Fruit fly (Drosophila melanogaster) whole organism, embryonic: ENCODE results near the gene Gnmt.

Experiments used
- Adf1 ChIP-seq: fragments of 200-800 bp; sonication (Bioruptor generic); IDR thresholded peaks from 2 replicates; pipeline ENCODE4 v1.3.6; 2022; ENCODE audit warnings: missing biosample characterization, missing genetic modification characterization
- Atf6 ChIP-seq: fragments of 200-800 bp; sonication (Bioruptor generic); IDR thresholded peaks from 2 replicates; pipeline ENCODE4 v1.3.6; 2022; ENCODE audit warnings: missing biosample characterization, missing genetic modification characterization
- CG12155 ChIP-seq: fragments of 200-800 bp; sonication (Bioruptor generic); optimal IDR thresholded peaks from 3 replicates; lab custom pipeline; 2016; ENCODE audit warnings: missing biosample characterization, missing genetic modification characterization
- CG12744 ChIP-seq: fragments of 200-800 bp; sonication (Bioruptor generic); optimal IDR thresholded peaks from 2 replicates; lab custom pipeline; 2016; ENCODE audit warnings: missing biosample characterization, missing genetic modification characterization
- CG13287 ChIP-seq: fragments of 200-800 bp; sonication (Bioruptor generic); IDR thresholded peaks from 2 replicates; pipeline ENCODE4 v1.3.6; 2022; ENCODE audit warnings: missing biosample characterization, missing genetic modification characterization; ENCODE audit not compliant: partially characterized antibody
- CG14667 ChIP-seq: fragments of 200-800 bp; sonication (Bioruptor generic); IDR thresholded peaks from 2 replicates; pipeline ENCODE4 v1.3.6; 2022; ENCODE audit warnings: missing biosample characterization, missing genetic modification characterization
- CG15514 ChIP-seq: fragments of 200-800 bp; sonication (Bioruptor generic); optimal IDR thresholded peaks from 3 replicates; lab custom pipeline; 2017; ENCODE audit warnings: missing biosample characterization, missing genetic modification characterization, mild to moderate bottlenecking, moderate library complexity, missing genetic modification reagents
- CG16815 ChIP-seq: fragments of 200-800 bp; sonication (Bioruptor generic); optimal IDR thresholded peaks from 3 replicates; lab custom pipeline; 2017; ENCODE audit warnings: missing biosample characterization, mild to moderate bottlenecking, missing genetic modification characterization
- CG17568 ChIP-seq: fragments of 200-800 bp; sonication (Bioruptor generic); optimal IDR thresholded peaks from 2 replicates; lab custom pipeline; 2018; ENCODE audit warnings: missing biosample characterization, mild to moderate bottlenecking, missing genetic modification characterization, moderate library complexity
- CG2678 ChIP-seq: fragments of 200-800 bp; sonication (Bioruptor generic); optimal IDR thresholded peaks from 3 replicates; lab custom pipeline; 2019; ENCODE audit warnings: missing biosample characterization, mild to moderate bottlenecking, missing genetic modification characterization, moderate library complexity
- CG31388 ChIP-seq: fragments of 200-800 bp; sonication (Bioruptor generic); optimal IDR thresholded peaks from 2 replicates; lab custom pipeline; 2016; ENCODE audit warnings: missing biosample characterization, missing genetic modification characterization
- CG3726 ChIP-seq: fragments of 200-800 bp; sonication (Bioruptor generic); IDR thresholded peaks from 3 replicates; pipeline ENCODE4, ENCODE4 v1.3.6; 2022; ENCODE audit warnings: missing biosample characterization, missing genetic modification characterization
- CG4820 ChIP-seq: fragments of 200-800 bp; sonication (Bioruptor generic); optimal IDR thresholded peaks from 3 replicates; lab custom pipeline; 2016; ENCODE audit warnings: missing biosample characterization, missing genetic modification characterization
- CG6683 ChIP-seq: fragments of 200-800 bp; sonication (Bioruptor generic); optimal IDR thresholded peaks from 2 replicates; lab custom pipeline; 2017; ENCODE audit warnings: missing biosample characterization, mild to moderate bottlenecking, missing genetic modification characterization, missing genetic modification reagents
- CG7271 ChIP-seq: fragments of 200-800 bp; sonication (Bioruptor generic); optimal IDR thresholded peaks from 2 replicates; lab custom pipeline; 2018; ENCODE audit warnings: missing biosample characterization, mild to moderate bottlenecking, missing genetic modification characterization, moderate library complexity
- CG9215 ChIP-seq: fragments of 200-800 bp; sonication (Bioruptor generic); IDR thresholded peaks from 2 replicates; pipeline ENCODE4 v1.3.6; 2022; ENCODE audit warnings: missing biosample characterization, missing genetic modification characterization
- CG9817 ChIP-seq: fragments of 200-800 bp; sonication (Bioruptor generic); optimal IDR thresholded peaks from 2 replicates; lab custom pipeline; 2018; ENCODE audit warnings: missing biosample characterization, mild to moderate bottlenecking, missing genetic modification characterization, moderate library complexity
- CG9876 ChIP-seq: fragments of 200-800 bp; sonication (Bioruptor generic); optimal IDR thresholded peaks from 2 replicates; lab custom pipeline; 2016; ENCODE audit warnings: missing biosample characterization, missing genetic modification characterization
- E2f1 ChIP-seq: fragments of 200-800 bp; sonication (Bioruptor generic); IDR thresholded peaks from 2 replicates; pipeline ENCODE4 v1.3.6; 2022; ENCODE audit warnings: missing biosample characterization, missing genetic modification characterization
- HmgD ChIP-seq: fragments of 200-800 bp; sonication (Bioruptor generic); optimal IDR thresholded peaks from 3 replicates; lab custom pipeline; 2016; ENCODE audit warnings: missing biosample characterization, missing genetic modification characterization
- Hmr ChIP-seq: fragments of 200-800 bp; sonication (Bioruptor generic); optimal IDR thresholded peaks from 3 replicates; lab custom pipeline; 2017; ENCODE audit warnings: mild to moderate bottlenecking, missing biosample characterization, missing genetic modification reagents, missing genetic modification characterization
- Hr39 ChIP-seq: fragments of >200 bp; optimal IDR thresholded peaks from 2 replicates; lab custom pipeline; 2017
- Rfx ChIP-seq: fragments of 200-800 bp; sonication (Bioruptor generic); IDR thresholded peaks from 2 replicates; pipeline ENCODE4 v1.3.6; 2022; ENCODE audit warnings: missing biosample characterization, missing genetic modification characterization
- Vsx1 ChIP-seq: fragments of 200-800 bp; sonication (Bioruptor generic); optimal IDR thresholded peaks from 2 replicates; lab custom pipeline; 2017; ENCODE audit warnings: missing biosample characterization, mild to moderate bottlenecking, missing genetic modification characterization, missing genetic modification reagents
- Xbp1 ChIP-seq: fragments of 200-800 bp; sonication (Bioruptor generic); optimal IDR thresholded peaks from 3 replicates; lab custom pipeline; 2016; ENCODE audit warnings: missing biosample characterization, mild to moderate bottlenecking, missing genetic modification characterization
- YL-1 ChIP-seq: fragments of 200-800 bp; sonication (Bioruptor generic); optimal IDR thresholded peaks from 3 replicates; lab custom pipeline; 2017; ENCODE audit warnings: missing biosample characterization, mild to moderate bottlenecking, missing genetic modification characterization
- ab ChIP-seq: fragments of 200-800 bp; sonication (Bioruptor generic); optimal IDR thresholded peaks from 2 replicates; lab custom pipeline; 2016; ENCODE audit warnings: missing biosample characterization, missing genetic modification characterization
- ara ChIP-seq: fragments of 200-800 bp; sonication (Bioruptor generic); IDR thresholded peaks from 2 replicates; pipeline ENCODE4 v1.3.6; 2022; ENCODE audit warnings: missing biosample characterization, missing genetic modification characterization
- bbx ChIP-seq: fragments of 200-800 bp; sonication (Bioruptor generic); IDR thresholded peaks from 2 replicates; pipeline ENCODE4 v1.3.6; 2022; ENCODE audit warnings: missing biosample characterization, missing genetic modification characterization; ENCODE audit not compliant: partially characterized antibody
- bcd ChIP-seq: fragments of 200-800 bp; sonication (Bioruptor generic); optimal IDR thresholded peaks from 2 replicates; lab custom pipeline; 2017; ENCODE audit warnings: missing biosample characterization, mild to moderate bottlenecking, missing genetic modification characterization
- bsh ChIP-seq, 2 experiments: fragments of 200-800 bp; sonication (Bioruptor generic); optimal IDR thresholded peaks; 2 replicates each; lab custom pipeline; 2017 to 2018; ENCODE audit warnings: mild to moderate bottlenecking in 2 of 2, missing biosample characterization in 2 of 2, missing genetic modification characterization in 2 of 2, moderate library complexity in 1 of 2
- chinmo ChIP-seq: fragments of 200-800 bp; sonication (Bioruptor generic); IDR thresholded peaks from 4 replicates; pipeline ENCODE4 v1.3.6; 2022; ENCODE audit warnings: missing biosample characterization, missing genetic modification characterization; ENCODE audit not compliant: partially characterized antibody
- crol ChIP-seq: fragments of 200-800 bp; sonication (Bioruptor generic); IDR thresholded peaks from 2 replicates; pipeline ENCODE4 v1.3.6; 2022; ENCODE audit warnings: missing biosample characterization, missing genetic modification characterization
- dimm ChIP-seq: fragments of 200-800 bp; sonication (Bioruptor generic); IDR thresholded peaks from 2 replicates; pipeline ENCODE4 v1.3.6; 2022; ENCODE audit warnings: missing biosample characterization, missing genetic modification characterization
- dm ChIP-seq: fragments of 200-800 bp; sonication (Bioruptor generic); optimal IDR thresholded peaks from 3 replicates; lab custom pipeline; 2016; ENCODE audit warnings: missing biosample characterization, missing genetic modification characterization
- dmrt11E ChIP-seq: fragments of 200-800 bp; sonication (Bioruptor generic); optimal IDR thresholded peaks from 3 replicates; lab custom pipeline; 2018; ENCODE audit warnings: missing biosample characterization, mild to moderate bottlenecking, missing genetic modification characterization, moderate library complexity
- dysf ChIP-seq: fragments of 200-800 bp; sonication (Bioruptor generic); IDR thresholded peaks from 3 replicates; pipeline ENCODE4 v1.3.6; 2022; ENCODE audit warnings: missing biosample characterization, missing genetic modification characterization
- gcm ChIP-seq: fragments of 200-800 bp; sonication (Bioruptor generic); optimal IDR thresholded peaks from 2 replicates; lab custom pipeline; 2019; ENCODE audit warnings: missing biosample characterization, mild to moderate bottlenecking, missing genetic modification characterization, moderate library complexity
- inv ChIP-seq: fragments of 200-800 bp; sonication (Bioruptor generic); IDR thresholded peaks from 2 replicates; pipeline ENCODE4 v1.3.6; 2022; ENCODE audit warnings: missing biosample characterization, missing genetic modification characterization; ENCODE audit not compliant: partially characterized antibody
- knrl ChIP-seq: fragments of 200-800 bp; sonication (Bioruptor generic); IDR thresholded peaks from 3 replicates; pipeline ENCODE4 v1.3.6; 2022; ENCODE audit warnings: missing biosample characterization, missing genetic modification characterization; ENCODE audit not compliant: partially characterized antibody
- luna ChIP-seq: fragments of 200-800 bp; sonication (Bioruptor generic); optimal IDR thresholded peaks from 2 replicates; lab custom pipeline; 2016; ENCODE audit warnings: missing biosample characterization, missing genetic modification characterization
- pho ChIP-seq: fragments of 200-800 bp; sonication (Bioruptor generic); optimal IDR thresholded peaks from 2 replicates; lab custom pipeline; 2016; ENCODE audit warnings: missing biosample characterization, missing genetic modification characterization
- prd ChIP-seq, 3 experiments: fragments of >200 bp in 2 of 3; fragments of 200-800 bp in 1 of 3; sonication (Bioruptor generic) in 1 of 3; optimal IDR thresholded peaks in 2 of 3; IDR thresholded peaks in 1 of 3; 2 replicates in 2 of 3; 3 replicates in 1 of 3; pipeline versions ENCODE4 v1.3.6 to Lab custom; 2017 to 2022; ENCODE audit warnings: missing biosample characterization in 1 of 3, missing genetic modification characterization in 1 of 3
- run ChIP-seq: fragments of 200-800 bp; sonication (Bioruptor generic); optimal IDR thresholded peaks from 3 replicates; lab custom pipeline; 2018; ENCODE audit warnings: missing biosample characterization, mild to moderate bottlenecking, missing genetic modification characterization
- scrt ChIP-seq: fragments of 200-800 bp; sonication (Bioruptor generic); optimal IDR thresholded peaks from 2 replicates; lab custom pipeline; 2018; ENCODE audit warnings: missing biosample characterization, mild to moderate bottlenecking, missing genetic modification characterization, moderate library complexity
- shn ChIP-seq: fragments of 200-800 bp; sonication (Bioruptor generic); optimal IDR thresholded peaks from 3 replicates; lab custom pipeline; 2016; ENCODE audit warnings: missing biosample characterization, missing genetic modification characterization
- slbo ChIP-seq: fragments of 200-800 bp; sonication (Bioruptor generic); IDR thresholded peaks from 2 replicates; pipeline ENCODE4 v1.3.6; 2022; ENCODE audit warnings: missing biosample characterization, missing genetic modification characterization
- sna ChIP-seq: fragments of 200-800 bp; sonication (Bioruptor generic); IDR thresholded peaks from 2 replicates; pipeline ENCODE4 v1.3.6; 2022; ENCODE audit warnings: missing biosample characterization, missing genetic modification characterization; ENCODE audit not compliant: partially characterized antibody
- zen ChIP-seq: fragments of 200-800 bp; sonication (Bioruptor generic); optimal IDR thresholded peaks from 3 replicates; lab custom pipeline; 2018; ENCODE audit warnings: missing biosample characterization, mild to moderate bottlenecking, missing genetic modification characterization, moderate library complexity

Gene Gnmt

dm6 chr3R:12716894-12717293 lies 42.5 kb downstream of the Gnmt start (continued):
- no peak for TF ChIP-seq CG4820
- no peak for TF ChIP-seq crol (GFP tag; lab: Robert Waterston, UW)
- TF ChIP-seq CG12155 = no peak
- no peak for TF ChIP-seq inv
- no peak for TF ChIP-seq pho (GFP tag; lab: Kevin White, UChicago)
- TF ChIP-seq CG7271 (tag; lab: Kevin White, UChicago) = no peak
- no peak for TF ChIP-seq CG9876 (GFP tag; lab: Kevin White, UChicago)
- TF ChIP-seq run = no peak
- no peak for TF ChIP-seq dm (GFP tag; lab: Kevin White, UChicago)
- TF ChIP-seq YL-1 (GFP tag; lab: Kevin White, UChicago) = no peak
- TF ChIP-seq ara (GFP tag; lab: Robert Waterston, UW) = no peak
- TF ChIP-seq ab = no peak
- TF ChIP-seq knrl (GFP tag; lab: Robert Waterston, UW) = no peak
- no peak for TF ChIP-seq zen (tag; lab: Kevin White, UChicago)
- TF ChIP-seq E2f1 (GFP tag; lab: Robert Waterston, UW) = no peak
- TF ChIP-seq CG2678 (tag; lab: Kevin White, UChicago) = no peak
- TF ChIP-seq CG3726 (GFP tag; lab: Robert Waterston, UW) = no peak
- TF ChIP-seq HmgD (GFP tag; lab: Kevin White, UChicago) = no peak
- TF ChIP-seq CG13287 (GFP tag; lab: Robert Waterston, UW) = no peak
- TF ChIP-seq sna = no peak
- no peak for TF ChIP-seq CG9817 (tag; lab: Kevin White, UChicago)
- no peak for TF ChIP-seq Hmr (GFP tag; lab: Kevin White, UChicago)
- no peak for TF ChIP-seq Adf1 (GFP tag; lab: Robert Waterston, UW)
- TF ChIP-seq luna (GFP tag; lab: Kevin White, UChicago) = no peak
- TF ChIP-seq slbo (GFP tag; lab: Robert Waterston, UW) = no peak
- TF ChIP-seq Xbp1 = no peak
- no peak for TF ChIP-seq CG12744 (GFP tag; lab: Kevin White, UChicago)
- TF ChIP-seq shn = no peak
- TF ChIP-seq Atf6 (GFP tag; lab: Robert Waterston, UW) = 0 out of 2 replicates have a peak, but pooled peaks have one; percentile 23
- TF ChIP-seq Rfx = peak; percentile 42
- peak; percentile 97 for TF ChIP-seq CG15514 (GFP tag; lab: Kevin White, UChicago)

dm6 chr3R:12717588-12718535 lies 43.5 kb downstream of the Gnmt start:
- TF ChIP-seq dmrt11E (tag; lab: Kevin White, UChicago) (no peak), chinmo (0 out of 4 replicates have a peak, but pooled peaks have one; percentile 56), bcd (GFP tag; lab: Kevin White, UChicago) (peak; percentile 35), Vsx1 (GFP tag; lab: Kevin White, UChicago) (no peak), dimm (GFP tag; lab: Robert Waterston, UW) (no peak), gcm (GFP tag; lab: Kevin White, UChicago) (peak; percentile 27), dysf (GFP tag; lab: Robert Waterston, UW) (peak; percentile 76), Hr39 (lab: Kevin White, UChicago) (no peak), prd (optimal IDR thresholded peaks at IDR 0.05; lab: Kevin White, UChicago) (no peak), prd (GFP tag; IDR thresholded peaks at IDR 0.05; lab: Robert Waterston, UW) (peak; percentile 70), CG6683 (no peak), bsh (GFP tag; optimal IDR thresholded peaks at IDR 0.05; lab: Kevin White, UChicago) (peak in 1 of 2 experiments; percentile 45), CG9215 (GFP tag; lab: Robert Waterston, UW) (peak; percentile 32; the same call in 1 of the 2 replicates), E2f1 (GFP tag; lab: Robert Waterston, UW) (peak; percentile 54; the same call in 1 of the 2 replicates), CG14667 (no peak), CG17568 (GFP tag; lab: Kevin White, UChicago) (peak; percentile 32), scrt (peak; percentile 41), CG16815 (GFP tag; lab: Kevin White, UChicago) (no peak), bbx (GFP tag; lab: Robert Waterston, UW) (no peak), CG31388 (GFP tag; lab: Kevin White, UChicago) (no peak)
